Worm (Caenorhabditis elegans) whole organism, L2 larva: ENCODE results near the gene W10G11.1.

ENCODE experiments used
- ceh-82 ChIP-seq: fragments of 150-350 bp; optimal IDR thresholded peaks from 2 replicates; lab custom pipeline; 2014; ENCODE audit warnings: missing biosample characterization, missing genetic modification characterization
- fos-1 ChIP-seq: fragments of 150-350 bp; optimal IDR thresholded peaks from 2 replicates; lab custom pipeline; 2014; ENCODE audit warnings: missing biosample characterization, missing genetic modification characterization
- nhr-10 ChIP-seq: sonication (generic microtip); optimal IDR thresholded peaks from 2 replicates; lab custom pipeline; 2017; ENCODE audit warnings: missing biosample characterization, missing genetic modification characterization
- nhr-12 ChIP-seq: fragments of 150-350 bp; optimal IDR thresholded peaks from 2 replicates; lab custom pipeline; 2014; ENCODE audit warnings: missing biosample characterization, missing genetic modification characterization
- nhr-6 ChIP-seq: fragments of 150-350 bp; optimal IDR thresholded peaks from 2 replicates; lab custom pipeline; 2014; ENCODE audit warnings: missing biosample characterization, missing genetic modification characterization

DNA sequence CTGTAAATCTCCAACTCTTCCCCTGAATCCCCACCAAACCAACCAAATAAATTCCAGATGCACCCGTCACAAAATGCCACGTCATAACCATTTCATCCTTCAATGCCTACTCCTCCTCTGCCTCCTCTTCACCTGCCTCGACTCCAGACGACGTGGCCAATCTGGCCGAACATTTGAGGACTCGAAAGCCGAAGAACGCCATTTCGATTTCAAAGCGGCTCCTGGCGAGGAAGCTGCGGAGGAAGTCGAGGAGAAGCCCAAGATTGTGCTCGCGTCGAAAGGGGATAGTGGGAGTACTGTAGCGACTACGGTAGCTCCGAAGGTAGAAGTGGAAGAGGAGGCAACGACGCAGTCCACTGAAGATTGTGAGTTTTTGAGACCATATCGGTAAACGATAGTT, 3.1 kb downstream of the W10G11.1 start, which contains the start of gene lgc-45:
- TF ChIP-seq ceh-82 (tag; lab: Kevin White, UChicago), result no peak
- no peak for TF ChIP-seq nhr-12 (tag; lab: Kevin White, UChicago)
- TF ChIP-seq fos-1 (tag; lab: Kevin White, UChicago), result no peak
- no peak for TF ChIP-seq nhr-10 (tag; lab: Kevin White, UChicago)
- TF ChIP-seq nhr-6 (tag; lab: Kevin White, UChicago), result no peak
